Worm (Caenorhabditis elegans): ENCODE measurements around the gene xnd-1.

DNA sequence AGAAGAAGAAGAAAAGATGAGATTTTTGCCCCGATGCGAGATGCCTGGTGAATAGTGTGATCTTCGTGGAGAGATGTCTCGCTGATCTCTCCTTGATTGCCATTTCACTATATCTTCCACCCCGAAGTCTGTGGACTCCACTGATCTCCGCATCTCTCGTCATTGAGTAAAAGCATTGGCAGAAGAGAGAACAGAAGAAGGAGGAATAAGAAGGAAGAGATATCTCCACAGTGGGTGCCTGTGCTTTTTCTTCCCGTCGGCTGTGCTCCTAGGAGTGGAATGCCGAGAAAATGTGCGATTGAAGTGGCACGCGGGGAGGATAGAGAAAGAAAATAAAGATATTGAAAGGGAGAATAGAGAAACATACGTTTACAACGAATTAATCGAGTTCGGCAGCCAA is 40.6 kb upstream of the xnd-1 start:
- no peak for TF ChIP-seq madf-6 (GFP tag; IDR thresholded peaks at IDR 0.05)
- TF ChIP-seq F22D6.2 (tag; optimal IDR thresholded peaks at IDR 0.05): no peak
- TF ChIP-seq F57C9.4 (tag; optimal IDR thresholded peaks at IDR 0.05): no peak
- TF ChIP-seq die-1 (tag; optimal IDR thresholded peaks at IDR 0.05): no peak
- no peak for TF ChIP-seq nhr-120 (GFP tag; IDR thresholded peaks at IDR 0.05)
- no peak for TF ChIP-seq dpff-1 (tag; optimal IDR thresholded peaks at IDR 0.05)
- TF ChIP-seq dpl-1 (GFP tag; optimal IDR thresholded peaks at IDR 0.05): no peak
- no peak for TF ChIP-seq aptf-2 (GFP tag; conservative IDR thresholded peaks at IDR 0.05)
